Fruit fly (Drosophila melanogaster) whole organism, embryonic: ENCODE measurements around the gene CG34384.

Source experiments
- Abd-B ChIP-seq: fragments of 200-800 bp; sonication (Bioruptor generic); optimal IDR thresholded peaks from 2 replicates; lab custom pipeline; 2018; ENCODE audit warnings: missing biosample characterization, mild to moderate bottlenecking, missing genetic modification characterization, moderate library complexity
- CG10321 ChIP-seq: fragments of 200-800 bp; sonication (Bioruptor generic); IDR thresholded peaks from 2 replicates; pipeline ENCODE4 v1.3.6; 2022; ENCODE audit warnings: missing biosample characterization, missing genetic modification characterization
- CG10654 ChIP-seq: fragments of 200-800 bp; sonication (Bioruptor generic); optimal IDR thresholded peaks from 2 replicates; lab custom pipeline; 2016; ENCODE audit warnings: missing biosample characterization, missing genetic modification characterization
- CG11093 ChIP-seq: fragments of 200-800 bp; sonication (Bioruptor generic); IDR thresholded peaks from 3 replicates; pipeline ENCODE4 v1.3.6; 2022; ENCODE audit warnings: missing biosample characterization, missing genetic modification characterization
- CG12744 ChIP-seq: fragments of 200-800 bp; sonication (Bioruptor generic); optimal IDR thresholded peaks from 2 replicates; lab custom pipeline; 2016; ENCODE audit warnings: missing biosample characterization, missing genetic modification characterization
- CG15269 ChIP-seq: fragments of 200-800 bp; sonication (Bioruptor generic); optimal IDR thresholded peaks from 2 replicates; lab custom pipeline; 2018; ENCODE audit warnings: missing biosample characterization, mild to moderate bottlenecking, missing genetic modification characterization, moderate library complexity
- CG2199 ChIP-seq: fragments of 200-800 bp; sonication (Bioruptor generic); IDR thresholded peaks from 3 replicates; pipeline ENCODE4 v1.3.6; 2022; ENCODE audit warnings: missing biosample characterization, missing genetic modification characterization
- CG30020 ChIP-seq: fragments of 200-800 bp; optimal IDR thresholded peaks from 2 replicates; lab custom pipeline; 2019; ENCODE audit warnings: missing biosample characterization, mild to moderate bottlenecking, missing genetic modification characterization, moderate library complexity
- CG30403 ChIP-seq: fragments of 200-800 bp; sonication (Bioruptor generic); optimal IDR thresholded peaks from 3 replicates; lab custom pipeline; 2016; ENCODE audit warnings: missing biosample characterization, missing genetic modification characterization
- CG30431 ChIP-seq: fragments of 200-800 bp; sonication (Bioruptor generic); optimal IDR thresholded peaks from 2 replicates; lab custom pipeline; 2017; ENCODE audit warnings: missing biosample characterization, missing genetic modification characterization
- CG31441 ChIP-seq: fragments of 200-800 bp; sonication (Bioruptor generic); IDR thresholded peaks from 2 replicates; pipeline ENCODE4 v1.3.6; 2022; ENCODE audit warnings: missing biosample characterization, missing genetic modification characterization
- CG3838 ChIP-seq: fragments of 200-800 bp; sonication (Bioruptor generic); optimal IDR thresholded peaks from 3 replicates; lab custom pipeline; 2016; ENCODE audit warnings: missing biosample characterization, missing genetic modification characterization
- CG3995 ChIP-seq: fragments of 200-800 bp; sonication (Bioruptor generic); optimal IDR thresholded peaks from 3 replicates; lab custom pipeline; 2016; ENCODE audit warnings: missing biosample characterization, missing genetic modification characterization
- CG7963 ChIP-seq: fragments of 200-800 bp; sonication (Bioruptor generic); IDR thresholded peaks from 3 replicates; pipeline ENCODE4 v1.3.6; 2022; ENCODE audit warnings: missing biosample characterization, missing genetic modification characterization; ENCODE audit not compliant: partially characterized antibody
- CG9215 ChIP-seq: fragments of 200-800 bp; sonication (Bioruptor generic); IDR thresholded peaks from 2 replicates; pipeline ENCODE4 v1.3.6; 2022; ENCODE audit warnings: missing biosample characterization, missing genetic modification characterization
- CG9609 ChIP-seq: fragments of 200-800 bp; sonication (Bioruptor generic); optimal IDR thresholded peaks from 3 replicates; lab custom pipeline; 2016; ENCODE audit warnings: missing biosample characterization, missing genetic modification characterization
- Dbx ChIP-seq: fragments of 200-800 bp; sonication (Bioruptor generic); IDR thresholded peaks from 3 replicates; pipeline ENCODE4 v1.3.6; 2022; ENCODE audit warnings: missing biosample characterization, missing genetic modification characterization
- Dll ChIP-seq: fragments of 200-800 bp; sonication (Bioruptor generic); IDR thresholded peaks from 4 replicates; pipeline ENCODE4 v1.3.6; 2022; ENCODE audit warnings: missing biosample characterization, missing genetic modification characterization; ENCODE audit not compliant: partially characterized antibody
- Myb ChIP-seq: fragments of 200-800 bp; sonication (Bioruptor generic); optimal IDR thresholded peaks from 2 replicates; lab custom pipeline; 2016; ENCODE audit warnings: missing biosample characterization, missing genetic modification characterization
- NC2α ChIP-seq: fragments of 200-800 bp; sonication (Bioruptor generic); optimal IDR thresholded peaks from 2 replicates; lab custom pipeline; 2016; ENCODE audit warnings: missing biosample characterization, missing genetic modification characterization
- Nf-YA ChIP-seq: fragments of 200-800 bp; sonication (Bioruptor generic); IDR thresholded peaks from 2 replicates; pipeline ENCODE4 v1.3.6; 2022; ENCODE audit warnings: missing biosample characterization, missing genetic modification characterization
- Oaz ChIP-seq: fragments of 200-800 bp; sonication (Bioruptor generic); IDR thresholded peaks from 2 replicates; pipeline ENCODE4 v1.3.6; 2022; ENCODE audit warnings: missing biosample characterization, missing genetic modification characterization
- Rfx ChIP-seq: fragments of 200-800 bp; sonication (Bioruptor generic); IDR thresholded peaks from 2 replicates; pipeline ENCODE4 v1.3.6; 2022; ENCODE audit warnings: missing biosample characterization, missing genetic modification characterization
- TFAM ChIP-seq: fragments of 200-800 bp; sonication (Bioruptor generic); optimal IDR thresholded peaks from 2 replicates; lab custom pipeline; 2017; ENCODE audit warnings: missing biosample characterization, missing genetic modification characterization, inconsistent platforms
- ab ChIP-seq: fragments of 200-800 bp; sonication (Bioruptor generic); optimal IDR thresholded peaks from 2 replicates; lab custom pipeline; 2016; ENCODE audit warnings: missing biosample characterization, missing genetic modification characterization
- ash1 ChIP-seq: fragments of 200-800 bp; sonication (Bioruptor generic); optimal IDR thresholded peaks from 2 replicates; lab custom pipeline; 2018; ENCODE audit warnings: missing biosample characterization, mild to moderate bottlenecking, missing genetic modification characterization
- cg ChIP-seq: fragments of 200-800 bp; sonication (Bioruptor generic); optimal IDR thresholded peaks from 3 replicates; lab custom pipeline; 2019; ENCODE audit warnings: missing biosample characterization, mild to moderate bottlenecking, missing genetic modification characterization, moderate library complexity
- crol ChIP-seq: fragments of 200-800 bp; sonication (Bioruptor generic); IDR thresholded peaks from 2 replicates; pipeline ENCODE4 v1.3.6; 2022; ENCODE audit warnings: missing biosample characterization, missing genetic modification characterization
- cwo ChIP-seq: fragments of 200-800 bp; sonication (Bioruptor generic); optimal IDR thresholded peaks from 3 replicates; lab custom pipeline; 2017; ENCODE audit warnings: missing biosample characterization, missing genetic modification characterization, mild to moderate bottlenecking, moderate library complexity, missing genetic modification reagents
- dimm ChIP-seq: fragments of 200-800 bp; sonication (Bioruptor generic); IDR thresholded peaks from 2 replicates; pipeline ENCODE4 v1.3.6; 2022; ENCODE audit warnings: missing biosample characterization, missing genetic modification characterization
- fd102C ChIP-seq: fragments of 200-800 bp; sonication (Bioruptor generic); optimal IDR thresholded peaks from 2 replicates; lab custom pipeline; 2018; ENCODE audit warnings: missing biosample characterization, mild to moderate bottlenecking, missing genetic modification characterization, moderate library complexity
- fd3F ChIP-seq: fragments of 200-800 bp; sonication (Bioruptor generic); optimal IDR thresholded peaks from 2 replicates; lab custom pipeline; 2018; ENCODE audit warnings: missing biosample characterization, mild to moderate bottlenecking, missing genetic modification characterization, moderate library complexity
- gce ChIP-seq: fragments of 200-800 bp; sonication (Bioruptor generic); IDR thresholded peaks from 3 replicates; pipeline ENCODE4 v1.3.6; 2022; ENCODE audit warnings: missing biosample characterization, missing genetic modification characterization
- h ChIP-seq: fragments of >200 bp; optimal IDR thresholded peaks from 2 replicates; lab custom pipeline; 2017
- insv ChIP-seq, 2 experiments: fragments of 200-800 bp; sonication (Bioruptor generic); optimal IDR thresholded peaks; 3 replicates each; lab custom pipeline; 2016 to 2018; ENCODE audit warnings: missing biosample characterization in 2 of 2, missing genetic modification characterization in 2 of 2
- jigr1 ChIP-seq: fragments of 200-800 bp; sonication (Bioruptor generic); IDR thresholded peaks from 3 replicates; pipeline ENCODE4 v1.3.6; 2022; ENCODE audit warnings: missing biosample characterization, missing genetic modification characterization
- jumu ChIP-seq: fragments of 200-800 bp; sonication (Bioruptor generic); optimal IDR thresholded peaks from 3 replicates; lab custom pipeline; 2016; ENCODE audit warnings: missing biosample characterization, missing genetic modification characterization
- luna ChIP-seq: fragments of 200-800 bp; sonication (Bioruptor generic); optimal IDR thresholded peaks from 2 replicates; lab custom pipeline; 2016; ENCODE audit warnings: missing biosample characterization, missing genetic modification characterization
- odd ChIP-seq: fragments of 200-800 bp; sonication (Bioruptor generic); optimal IDR thresholded peaks from 2 replicates; lab custom pipeline; 2017; ENCODE audit warnings: missing biosample characterization, mild to moderate bottlenecking, missing genetic modification characterization
- pb ChIP-seq: fragments of 200-800 bp; sonication (Bioruptor generic); optimal IDR thresholded peaks from 3 replicates; lab custom pipeline; 2016; ENCODE audit warnings: missing biosample characterization, missing genetic modification characterization
- pnt ChIP-seq: fragments of 200-800 bp; sonication (Bioruptor generic); optimal IDR thresholded peaks from 3 replicates; lab custom pipeline; 2016; ENCODE audit warnings: missing biosample characterization, missing genetic modification characterization
- prd ChIP-seq, 3 experiments: fragments of >200 bp in 2 of 3; fragments of 200-800 bp in 1 of 3; sonication (Bioruptor generic) in 1 of 3; optimal IDR thresholded peaks in 2 of 3; IDR thresholded peaks in 1 of 3; 2 replicates in 2 of 3; 3 replicates in 1 of 3; pipeline versions ENCODE4 v1.3.6 to Lab custom; 2017 to 2022; ENCODE audit warnings: missing biosample characterization in 1 of 3, missing genetic modification characterization in 1 of 3
- ranshi ChIP-seq: fragments of 200-800 bp; sonication (Bioruptor generic); IDR thresholded peaks from 2 replicates; pipeline ENCODE4 v1.3.6; 2022; ENCODE audit warnings: missing biosample characterization, missing genetic modification characterization
- row ChIP-seq: fragments of 200-800 bp; sonication (Bioruptor generic); IDR thresholded peaks from 3 replicates; pipeline ENCODE4 v1.3.6; 2022; ENCODE audit warnings: missing biosample characterization, missing genetic modification characterization
- salm ChIP-seq: fragments of 200-800 bp; sonication (Bioruptor generic); optimal IDR thresholded peaks from 2 replicates; lab custom pipeline; 2018; ENCODE audit warnings: missing biosample characterization, mild to moderate bottlenecking, missing genetic modification characterization
- schlank ChIP-seq: fragments of 200-800 bp; sonication (Bioruptor generic); optimal IDR thresholded peaks from 2 replicates; lab custom pipeline; 2018; ENCODE audit warnings: missing biosample characterization, mild to moderate bottlenecking, missing genetic modification characterization
- sens ChIP-seq: fragments of 200-800 bp; sonication (Bioruptor generic); peaks from one replicate; lab custom pipeline; 2016; ENCODE audit warnings: missing biosample characterization, missing genetic modification characterization
- seq ChIP-seq: fragments of 200-800 bp; sonication (Bioruptor generic); IDR thresholded peaks from 2 replicates; pipeline ENCODE4 v1.3.6; 2022; ENCODE audit warnings: missing biosample characterization, missing genetic modification characterization
- slbo ChIP-seq: fragments of 200-800 bp; sonication (Bioruptor generic); IDR thresholded peaks from 2 replicates; pipeline ENCODE4 v1.3.6; 2022; ENCODE audit warnings: missing biosample characterization, missing genetic modification characterization
- sr ChIP-seq: fragments of 200-800 bp; sonication (Bioruptor generic); IDR thresholded peaks from 3 replicates; pipeline ENCODE4 v1.3.6; 2022; ENCODE audit warnings: missing biosample characterization, missing genetic modification characterization
- tgo ChIP-seq: fragments of 200-800 bp; sonication (Bioruptor generic); IDR thresholded peaks from 3 replicates; pipeline ENCODE4 v1.3.6; 2022; ENCODE audit warnings: missing biosample characterization, missing genetic modification characterization
- tll ChIP-seq, 2 experiments: fragments of 200-800 bp in 1 of 2; fragments of >200 bp in 1 of 2; sonication (Bioruptor generic) in 1 of 2; optimal IDR thresholded peaks; 2 replicates each; lab custom pipeline; 2017 to 2019; ENCODE audit warnings: missing biosample characterization in 2 of 2, missing genetic modification characterization in 2 of 2, mild to moderate bottlenecking in 1 of 2, moderate library complexity in 1 of 2

The CG34384 gene

DNA sequence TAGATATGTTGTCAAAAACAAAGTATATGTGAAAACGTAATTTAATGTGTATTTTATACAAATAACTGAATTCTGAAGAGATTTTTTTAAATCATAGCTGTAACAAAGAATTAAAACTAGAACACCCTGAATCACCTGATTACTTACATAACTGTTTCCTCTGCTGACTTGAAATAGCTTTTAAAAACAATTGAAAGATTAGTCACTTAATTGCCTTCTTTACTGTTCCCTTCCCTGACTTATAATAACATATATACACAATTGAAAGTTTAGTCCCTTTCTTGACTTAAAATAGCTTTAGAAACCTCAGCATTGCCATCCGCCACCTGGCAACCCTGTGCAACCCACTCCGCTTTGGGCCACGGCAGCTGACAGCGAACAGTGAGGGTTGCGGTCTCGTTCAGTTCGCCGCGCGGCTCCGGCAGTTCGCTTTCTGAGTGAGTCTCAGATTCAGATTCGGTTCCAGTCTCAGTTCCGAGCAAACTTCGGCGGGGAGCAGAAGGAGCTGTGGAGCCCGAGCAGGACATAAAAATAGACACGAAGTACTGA lies at the start of gene CG34384 (continued):
- no peak for TF ChIP-seq Oaz (GFP tag; lab: Robert Waterston, UW)
- TF ChIP-seq sr (GFP tag; lab: Robert Waterston, UW): no peak
- TF ChIP-seq cg (GFP tag; lab: Kevin White, UChicago): no peak
- TF ChIP-seq gce (GFP tag; lab: Robert Waterston, UW): no peak
- TF ChIP-seq prd (optimal IDR thresholded peaks at IDR 0.05; lab: Kevin White, UChicago): no peak
- TF ChIP-seq prd (GFP tag; IDR thresholded peaks at IDR 0.05; lab: Robert Waterston, UW): peak; percentile 53; the same call in 1 of the 3 replicates
- TF ChIP-seq CG7963: no peak
- no peak for TF ChIP-seq TFAM (GFP tag; lab: Kevin White, UChicago)
- no peak for TF ChIP-seq CG30431 (GFP tag; lab: Kevin White, UChicago)
- peak in 1 of 2 experiments; percentile 28 for TF ChIP-seq insv (GFP tag; optimal IDR thresholded peaks at IDR 0.05; lab: Kevin White, UChicago)
- no peak for TF ChIP-seq h
- TF ChIP-seq odd (GFP tag; lab: Kevin White, UChicago): peak; percentile 18
- TF ChIP-seq luna: no peak
- no peak for TF ChIP-seq salm (tag; lab: Kevin White, UChicago)
- peak; percentile 20 for TF ChIP-seq CG30020
- 0 out of 2 replicates have a peak, but pooled peaks have one; percentile 30 for TF ChIP-seq seq (GFP tag; lab: Robert Waterston, UW)
- TF ChIP-seq CG30403 (GFP tag; lab: Kevin White, UChicago): peak; percentile 75
- TF ChIP-seq pnt (GFP tag; lab: Kevin White, UChicago): peak; percentile 38
- TF ChIP-seq CG2199: no peak
- no peak for TF ChIP-seq Abd-B
- peak; percentile 21 for TF ChIP-seq CG10654
- TF ChIP-seq CG9609 (GFP tag; lab: Kevin White, UChicago): peak; percentile 27
- peak; percentile 69 for TF ChIP-seq cwo (GFP tag; lab: Kevin White, UChicago)
- no peak for TF ChIP-seq NC2α (GFP tag; lab: Kevin White, UChicago)
- peak; percentile 88 for TF ChIP-seq sens
- TF ChIP-seq schlank: no peak
- no peak for TF ChIP-seq fd102C (GFP tag; lab: Kevin White, UChicago)
- TF ChIP-seq CG31441 (GFP tag; lab: Robert Waterston, UW): peak; percentile 68
- peak; percentile 12 for TF ChIP-seq Myb (GFP tag; lab: Kevin White, UChicago)
- TF ChIP-seq CG15269 (tag; lab: Kevin White, UChicago): peak; percentile 48
- TF ChIP-seq Rfx (GFP tag; lab: Robert Waterston, UW): peak; percentile 29; the same call in 1 of the 2 replicates
- no peak for TF ChIP-seq jigr1 (GFP tag; lab: Robert Waterston, UW)
- TF ChIP-seq fd3F (GFP tag; lab: Kevin White, UChicago): peak; percentile 9
- no peak for TF ChIP-seq CG3995
- no peak for TF ChIP-seq CG10321 (GFP tag; lab: Robert Waterston, UW)
- TF ChIP-seq pb: no peak
- TF ChIP-seq row (GFP tag; lab: Robert Waterston, UW): peak; percentile 57; the same call in 1 of the 3 replicates
- TF ChIP-seq CG3838 (GFP tag; lab: Kevin White, UChicago): no peak
- TF ChIP-seq crol: no peak
- TF ChIP-seq tll (GFP tag; optimal IDR thresholded peaks at IDR 0.05; lab: Kevin White, UChicago): no peak
- TF ChIP-seq dimm (GFP tag; lab: Robert Waterston, UW): no peak
- TF ChIP-seq Nf-YA (GFP tag; lab: Robert Waterston, UW): no peak
- TF ChIP-seq CG9215 (GFP tag; lab: Robert Waterston, UW): peak; percentile 30
- TF ChIP-seq tgo (GFP tag; lab: Robert Waterston, UW): no peak
- TF ChIP-seq CG11093 (GFP tag; lab: Robert Waterston, UW): no peak
- peak; percentile 55 for TF ChIP-seq slbo (GFP tag; lab: Robert Waterston, UW)
- no peak for TF ChIP-seq ranshi (GFP tag; lab: Robert Waterston, UW)
- no peak for TF ChIP-seq Dll (GFP tag; lab: Robert Waterston, UW)
- no peak for TF ChIP-seq ab
- TF ChIP-seq Dbx (GFP tag; lab: Robert Waterston, UW): 0 out of 3 replicates have a peak, but pooled peaks have one; percentile 36
- TF ChIP-seq CG12744 (GFP tag; lab: Kevin White, UChicago): no peak
- TF ChIP-seq ash1 (GFP tag; lab: Kevin White, UChicago): no peak
- TF ChIP-seq jumu (GFP tag; lab: Kevin White, UChicago): peak; percentile 45
